Fruit fly (Drosophila melanogaster): ENCODE results near the gene Rtnl1.

DNA sequence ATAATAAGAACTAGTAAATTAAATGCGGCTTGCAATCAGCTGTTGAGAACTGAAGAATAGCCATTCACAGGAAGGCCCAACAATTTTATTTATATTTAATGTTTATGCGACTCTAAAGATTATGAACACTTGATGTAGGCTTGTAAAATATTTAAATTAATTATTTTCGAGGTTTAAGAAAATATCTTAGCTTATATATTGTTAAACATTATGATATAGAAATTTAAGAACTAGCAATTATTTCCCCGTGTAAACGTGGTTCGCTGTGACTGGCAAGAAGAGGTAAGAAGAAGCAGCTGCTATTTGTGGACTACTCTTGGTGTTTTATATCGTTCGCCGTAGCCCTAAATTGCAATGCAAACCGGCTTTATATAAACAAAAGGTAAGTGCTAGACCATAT is 64.2 kb downstream of the Rtnl1 start, which contains the start of the genes mRpL24 and betaggt-I:
- TF ChIP-seq pan (optimal IDR thresholded peaks at IDR 0.05) (no peak), Dll (optimal IDR thresholded peaks at IDR 0.05) (no peak), usp (GFP tag; optimal IDR thresholded peaks at IDR 0.05) (no peak), EcR (GFP tag; optimal IDR thresholded peaks at IDR 0.05) (no peak)
